Fruit fly (Drosophila melanogaster): ENCODE results near the gene Nlp.

Gene Nlp

dm6 chr3R:30014977-30015514 lies 10.5 kb downstream of the Nlp start, which contains the start of gene CG7920 (continued):
- TF ChIP-seq Fer2 (tag; optimal IDR thresholded peaks at IDR 0.05) (no peak), CG8359 (GFP tag; optimal IDR thresholded peaks at IDR 0.05; ENCODE audit: borderline replicate concordance) (no peak), Deaf1 (tag; optimal IDR thresholded peaks at IDR 0.05) (peak; percentile 27), ash1 (GFP tag; optimal IDR thresholded peaks at IDR 0.05) (no peak), lilli (GFP tag; optimal IDR thresholded peaks at IDR 0.05) (peak; percentile 22), Sox102F (GFP tag; optimal IDR thresholded peaks at IDR 0.05) (no peak), CG34376 (GFP tag; optimal IDR thresholded peaks at IDR 0.05) (peak; percentile 77), CG34224 (GFP tag; IDR thresholded peaks at IDR 0.05; ENCODE audit: partially characterized antibody) (peak; percentile 81), CG31365 (tag; optimal IDR thresholded peaks at IDR 0.05) (no peak), Oli (tag; optimal IDR thresholded peaks at IDR 0.05) (no peak), bsh (GFP tag; optimal IDR thresholded peaks at IDR 0.05) (peak in 1 of 2 experiments; percentile 14), org-1 (GFP tag; optimal IDR thresholded peaks at IDR 0.05) (no peak), toy (GFP tag; IDR thresholded peaks at IDR 0.05) (no peak), Max (GFP tag; optimal IDR thresholded peaks at IDR 0.05) (no peak), tin (GFP tag; optimal IDR thresholded peaks at IDR 0.05) (peak; percentile 9), CTCF (GFP tag; optimal IDR thresholded peaks at IDR 0.05) (peak; percentile 75), wor (GFP tag; IDR thresholded peaks at IDR 0.05) (no peak), Nf-YB (GFP tag; optimal IDR thresholded peaks at IDR 0.05) (no peak), sisA (GFP tag; IDR thresholded peaks at IDR 0.05) (no peak), al (GFP tag; IDR thresholded peaks at IDR 0.05) (no peak), ci (GFP tag; IDR thresholded peaks at IDR 0.05) (peak; percentile 48; the same call in 2 of the 3 replicates), rib (GFP tag; IDR thresholded peaks at IDR 0.05) (peak; percentile 64; the same call in 1 of the 2 replicates), CG4617 (GFP tag; optimal IDR thresholded peaks at IDR 0.05; ENCODE audit: borderline replicate concordance) (no peak), D19B (GFP tag; optimal IDR thresholded peaks at IDR 0.05) (no peak), sr (GFP tag; IDR thresholded peaks at IDR 0.05) (no peak), CG9437 (GFP tag; optimal IDR thresholded peaks at IDR 0.05) (no peak), run (tag; optimal IDR thresholded peaks at IDR 0.05) (no peak), CG14014 (GFP tag; IDR thresholded peaks at IDR 0.05) (no peak), klu (GFP tag; IDR thresholded peaks at IDR 0.05) (no peak), Abd-B (GFP tag; optimal IDR thresholded peaks at IDR 0.05) (no peak), CrebB (tag; optimal IDR thresholded peaks at IDR 0.05) (peak; percentile 41), CG1603 (tag; optimal IDR thresholded peaks at IDR 0.05) (peak; percentile 63), CG12942 (GFP tag; optimal IDR thresholded peaks at IDR 0.05) (peak; percentile 18), CG3281 (GFP tag; optimal IDR thresholded peaks at IDR 0.05) (peak; percentile 46), tgo (GFP tag; IDR thresholded peaks at IDR 0.05) (no peak), jumu (GFP tag; optimal IDR thresholded peaks at IDR 0.05) (no peak), eyg (GFP tag; optimal IDR thresholded peaks at IDR 0.05) (peak; percentile 34), Dp (GFP tag; optimal IDR thresholded peaks at IDR 0.05) (peak; percentile 99), mirr (GFP tag; optimal IDR thresholded peaks at IDR 0.05) (peak; percentile 1), Spps (tag; optimal IDR thresholded peaks at IDR 0.05) (no peak), Sry-δ (GFP tag; optimal IDR thresholded peaks at IDR 0.05) (peak; percentile 74), vnd (GFP tag; IDR thresholded peaks at IDR 0.05; ENCODE audit: partially characterized antibody) (peak; percentile 75), Lim3 (GFP tag; IDR thresholded peaks at IDR 0.05) (no peak), tap (tag; optimal IDR thresholded peaks at IDR 0.05) (peak; percentile 11), grn (GFP tag; optimal IDR thresholded peaks at IDR 0.05) (no peak), zen (tag; optimal IDR thresholded peaks at IDR 0.05) (no peak), CG14860 (GFP tag; IDR thresholded peaks at IDR 0.05; ENCODE audit: partially characterized antibody) (peak; percentile 53; the same call in 2 of the 3 replicates), MTF-1 (GFP tag; optimal IDR thresholded peaks at IDR 0.05; ENCODE audit: borderline replicate concordance) (no peak), D19A (tag; optimal IDR thresholded peaks at IDR 0.05) (no peak), H2.0 (GFP tag; IDR thresholded peaks at IDR 0.05) (no peak), CG3407 (GFP tag; optimal IDR thresholded peaks at IDR 0.05) (no peak)

All from whole organism, embryonic.